Worm (Caenorhabditis elegans): ENCODE results near the gene nhr-22.

- TF ChIP-seq nhr-25 (tag; optimal IDR thresholded peaks at IDR 0.05) (no peak), lin-13 (GFP tag; optimal IDR thresholded peaks at IDR 0.05) (no peak), zag-1 (tag; optimal IDR thresholded peaks at IDR 0.05) (no peak)
These were observed 21.4 kb upstream of the nhr-22 start, which contains the start of gene dgk-5 for ce11 chrII:6470985-6471384.
